Worm (Caenorhabditis elegans) whole organism, L4 larva: ENCODE measurements around the gene egl-1.

Source experiments
- F10B5.3 ChIP-seq: sonication (generic microtip); optimal IDR thresholded peaks from 2 replicates; lab custom pipeline; 2016; ENCODE audit warnings: mild to moderate bottlenecking, missing genetic modification characterization, missing compliant biosample characterization
- F26F4.8 ChIP-seq: fragments of 200-800 bp; sonication (Bioruptor generic); conservative IDR thresholded peaks from 2 replicates; pipeline ENCODE4 v1.3.6; 2022; ENCODE audit warnings: missing genetic modification characterization, missing compliant biosample characterization
- F37D6.2 ChIP-seq: sonication (generic microtip); optimal IDR thresholded peaks from 2 replicates; lab custom pipeline; 2016; ENCODE audit warnings: mild to moderate bottlenecking, missing genetic modification characterization, missing compliant biosample characterization
- F49E8.2 ChIP-seq: sonication (generic microtip); optimal IDR thresholded peaks from 2 replicates; lab custom pipeline; 2016; ENCODE audit warnings: missing compliant biosample characterization, mild to moderate bottlenecking, missing genetic modification characterization, borderline replicate concordance
- T20F7.1 ChIP-seq: fragments of 200-800 bp; sonication (Bioruptor generic); optimal IDR thresholded peaks from 2 replicates; lab custom pipeline; 2018; ENCODE audit warnings: mild to moderate bottlenecking, missing genetic modification characterization, missing compliant biosample characterization
- T26A8.4 ChIP-seq: fragments of 200-800 bp; sonication (Bioruptor generic); IDR thresholded peaks from 2 replicates; pipeline ENCODE4 v1.3.6; 2022; ENCODE audit warnings: missing genetic modification characterization, missing compliant biosample characterization
- Y105C5A.15 ChIP-seq: fragments of 200-800 bp; sonication (Bioruptor generic); IDR thresholded peaks from 2 replicates; pipeline ENCODE4 v1.3.6; 2022; ENCODE audit warnings: missing genetic modification characterization, missing compliant biosample characterization
- Y48G9A.11 ChIP-seq: fragments of 200-800 bp; sonication (Bioruptor generic); IDR thresholded peaks from 2 replicates; pipeline ENCODE4 v1.3.6; 2022; ENCODE audit warnings: missing genetic modification reagents, missing genetic modification characterization, missing compliant biosample characterization
- Y75B8A.6 ChIP-seq: fragments of 200-800 bp; sonication (Bioruptor generic); IDR thresholded peaks from 2 replicates; pipeline ENCODE4 v1.3.6; 2022; ENCODE audit warnings: missing genetic modification reagents, missing genetic modification characterization, missing compliant biosample characterization
- ZK337.2 ChIP-seq: fragments of 200-800 bp; sonication (Bioruptor generic); IDR thresholded peaks from 2 replicates; pipeline ENCODE4 v1.3.6; 2022; ENCODE audit warnings: missing genetic modification reagents, missing genetic modification characterization, missing compliant biosample characterization
- aly-2 ChIP-seq: sonication (generic microtip); optimal IDR thresholded peaks from 2 replicates; lab custom pipeline; 2018; ENCODE audit warnings: missing biosample characterization, missing genetic modification characterization
- arid-1 ChIP-seq: fragments of 200-800 bp; sonication (Bioruptor generic); conservative IDR thresholded peaks from 2 replicates; pipeline ENCODE4 v1.3.6; 2022; ENCODE audit warnings: missing genetic modification reagents, missing genetic modification characterization, missing compliant biosample characterization
- ceh-28 ChIP-seq: fragments of 150-350 bp; optimal IDR thresholded peaks from 2 replicates; lab custom pipeline; 2014; ENCODE audit warnings: missing biosample characterization, missing genetic modification reagents, missing genetic modification characterization
- ceh-44 ChIP-seq: fragments of 200-800 bp; sonication (Bioruptor generic); IDR thresholded peaks from 2 replicates; pipeline ENCODE4 v1.3.6; 2022; ENCODE audit warnings: missing genetic modification reagents, missing genetic modification characterization, missing compliant biosample characterization
- ceh-82 ChIP-seq: sonication (generic microtip); optimal IDR thresholded peaks from 2 replicates; lab custom pipeline; 2017; ENCODE audit warnings: missing biosample characterization, missing genetic modification characterization
- cey-2 ChIP-seq: sonication (generic microtip); optimal IDR thresholded peaks from 3 replicates; lab custom pipeline; 2017; ENCODE audit warnings: missing genetic modification characterization, mild to moderate bottlenecking, missing compliant biosample characterization, antibody characterized with exemption, borderline replicate concordance; ENCODE audit not compliant: insufficient read depth
- daf-19 ChIP-seq: fragments of 200-800 bp; sonication (Bioruptor generic); conservative IDR thresholded peaks from 2 replicates; pipeline ENCODE4 v1.3.6; 2022; ENCODE audit warnings: missing genetic modification characterization, missing compliant biosample characterization
- dmd-6 ChIP-seq: fragments of 200-800 bp; sonication (Bioruptor generic); IDR thresholded peaks from 2 replicates; pipeline ENCODE4 v1.3.6; 2022; ENCODE audit warnings: missing genetic modification reagents, missing genetic modification characterization, missing compliant biosample characterization
- egl-43 ChIP-seq: fragments of 200-800 bp; sonication (Bioruptor generic); IDR thresholded peaks from 2 replicates; pipeline ENCODE4 v1.3.6; 2022; ENCODE audit warnings: missing genetic modification reagents, missing genetic modification characterization, missing compliant biosample characterization
- hlh-11 ChIP-seq: fragments of 200-800 bp; sonication (Bioruptor generic); optimal IDR thresholded peaks from 2 replicates; lab custom pipeline; 2018; ENCODE audit warnings: mild to moderate bottlenecking, missing genetic modification characterization, missing compliant biosample characterization
- hlh-30 ChIP-seq: sonication (generic microtip); optimal IDR thresholded peaks from 2 replicates; lab custom pipeline; 2017; ENCODE audit warnings: antibody characterized with exemption, mild to moderate bottlenecking, missing genetic modification characterization, missing compliant biosample characterization; ENCODE audit not compliant: insufficient read depth
- hmg-1.1 ChIP-seq: fragments of 200-800 bp; sonication (Bioruptor generic); IDR thresholded peaks from 2 replicates; pipeline ENCODE4 v1.3.6; 2022; ENCODE audit warnings: missing genetic modification reagents, missing genetic modification characterization, missing compliant biosample characterization
- lim-7 ChIP-seq: fragments of 200-800 bp; sonication (Bioruptor generic); IDR thresholded peaks from 2 replicates; pipeline ENCODE4 v1.3.6; 2022; ENCODE audit warnings: missing genetic modification characterization, missing compliant biosample characterization
- lir-3 ChIP-seq: sonication (generic microtip); optimal IDR thresholded peaks from 2 replicates; lab custom pipeline; 2016; ENCODE audit warnings: mild to moderate bottlenecking, missing genetic modification characterization, missing compliant biosample characterization
- lsy-2 ChIP-seq, 2 experiments: fragments of 150-350 bp in 1 of 2; sonication (generic microtip) in 1 of 2; optimal IDR thresholded peaks; 2 replicates each; lab custom pipeline; 2014 to 2017; ENCODE audit warnings: missing biosample characterization in 2 of 2, missing genetic modification characterization in 2 of 2
- mdt-29 ChIP-seq: fragments of 200-800 bp; sonication (Bioruptor generic); IDR thresholded peaks from 2 replicates; pipeline ENCODE4 v1.3.6; 2022; ENCODE audit warnings: missing genetic modification reagents, missing genetic modification characterization, missing compliant biosample characterization
- mep-1 ChIP-seq: fragments of 150-350 bp; sonication (generic microtip); optimal IDR thresholded peaks from 3 replicates; lab custom pipeline; 2014; ENCODE audit warnings: missing biosample characterization, missing genetic modification characterization
- mes-2 ChIP-seq: sonication (generic microtip); optimal IDR thresholded peaks from 2 replicates; lab custom pipeline; 2016; ENCODE audit warnings: missing genotype, mild to moderate bottlenecking, missing genetic modification characterization, missing compliant biosample characterization; ENCODE audit not compliant: poor library complexity, severe bottlenecking
- mxl-3 ChIP-seq: fragments of 200-800 bp; sonication (Bioruptor generic); optimal IDR thresholded peaks from 2 replicates; lab custom pipeline; 2018; ENCODE audit warnings: mild to moderate bottlenecking, missing genetic modification characterization, missing compliant biosample characterization
- nhr-10 ChIP-seq: fragments of 150-350 bp; optimal IDR thresholded peaks from 2 replicates; lab custom pipeline; 2014; ENCODE audit warnings: missing biosample characterization, missing genetic modification characterization
- nhr-25 ChIP-seq: sonication (generic microtip); optimal IDR thresholded peaks from 2 replicates; lab custom pipeline; 2017; ENCODE audit warnings: missing genetic modification characterization, mild to moderate bottlenecking, missing compliant biosample characterization, antibody characterized with exemption, moderate library complexity, borderline replicate concordance; ENCODE audit not compliant: insufficient read depth
- nhr-42 ChIP-seq: fragments of 200-800 bp; sonication (Bioruptor generic); IDR thresholded peaks from 2 replicates; pipeline ENCODE4 v1.3.6; 2022; ENCODE audit warnings: missing genetic modification characterization, missing compliant biosample characterization
- nhr-48 ChIP-seq: sonication (generic microtip); optimal IDR thresholded peaks from 2 replicates; lab custom pipeline; 2016; ENCODE audit warnings: mild to moderate bottlenecking, missing genetic modification characterization, missing compliant biosample characterization
- nhr-77 ChIP-seq: fragments of 150-350 bp; optimal IDR thresholded peaks from 2 replicates; lab custom pipeline; 2014; ENCODE audit warnings: missing biosample characterization, missing genetic modification characterization
- rbr-2 ChIP-seq: sonication (generic microtip); optimal IDR thresholded peaks from 2 replicates; lab custom pipeline; 2016; ENCODE audit warnings: missing genotype, missing genetic modification characterization, missing compliant biosample characterization
- saeg-2 ChIP-seq: fragments of 200-800 bp; sonication (Bioruptor generic); IDR thresholded peaks from 2 replicates; pipeline ENCODE4 v1.3.6; 2022; ENCODE audit warnings: missing genetic modification reagents, missing genetic modification characterization, missing compliant biosample characterization
- spr-1 ChIP-seq: sonication (generic microtip); optimal IDR thresholded peaks from 2 replicates; lab custom pipeline; 2016; ENCODE audit warnings: mild to moderate bottlenecking, missing genetic modification characterization, missing compliant biosample characterization
- spr-3 ChIP-seq: fragments of 200-800 bp; sonication (Bioruptor generic); optimal IDR thresholded peaks from 2 replicates; lab custom pipeline; 2018; ENCODE audit warnings: mild to moderate bottlenecking, missing genetic modification characterization, missing compliant biosample characterization
- tag-97 ChIP-seq: fragments of 200-800 bp; sonication (Bioruptor generic); IDR thresholded peaks from 2 replicates; pipeline ENCODE4 v1.3.6; 2022; ENCODE audit warnings: missing genetic modification characterization, missing compliant biosample characterization
- tra-1 ChIP-seq: fragments of 200-800 bp; sonication (Bioruptor generic); IDR thresholded peaks from 2 replicates; pipeline ENCODE4 v1.3.6; 2022; ENCODE audit warnings: missing genetic modification reagents, missing genetic modification characterization, missing compliant biosample characterization
- unc-130 ChIP-seq: sonication (generic microtip); optimal IDR thresholded peaks from 2 replicates; lab custom pipeline; 2016; ENCODE audit warnings: missing genetic modification reagents, missing genetic modification characterization, missing compliant biosample characterization
- unc-62 ChIP-seq, 3 experiments: fragments of 150-350 bp in 1 of 3; sonication (generic microtip); optimal IDR thresholded peaks in 2 of 3; peaks in 1 of 3; 1 replicate in 1 of 3; 2 replicates in 2 of 3; lab custom pipeline; 2014 to 2017; ENCODE audit warnings: missing biosample characterization in 3 of 3, missing genetic modification characterization in 3 of 3, missing genetic modification reagents in 3 of 3, missing genotype in 1 of 3
- vab-7 ChIP-seq: fragments of 200-800 bp; sonication (Bioruptor generic); IDR thresholded peaks from 2 replicates; pipeline ENCODE4 v1.3.6; 2022; ENCODE audit warnings: missing genetic modification reagents, missing genetic modification characterization, missing compliant biosample characterization
- zfp-2 ChIP-seq: sonication (generic microtip); optimal IDR thresholded peaks from 2 replicates; lab custom pipeline; 2016; ENCODE audit warnings: mild to moderate bottlenecking, missing genetic modification characterization, missing compliant biosample characterization
- zip-11 ChIP-seq: fragments of 200-800 bp; sonication (Bioruptor generic); IDR thresholded peaks from 2 replicates; pipeline ENCODE4 v1.3.6; 2022; ENCODE audit warnings: missing genetic modification characterization, missing compliant biosample characterization

Gene egl-1

ce11 chrV:14468931-14469330, 36.8 kb upstream of the egl-1 start, which contains the start of gene clec-57:
Gene clec-57, plus strand, starts transcription at chrV:14469231.
- TF ChIP-seq ceh-28 (tag; lab: Kevin White, UChicago) (no peak), mes-2 (tag; lab: Kevin White, UChicago) (no peak), F37D6.2 (tag; lab: Kevin White, UChicago) (no peak), unc-62 (GFP tag; optimal IDR thresholded peaks at IDR 0.05 in 1 of 2; lab: Kevin White, UChicago) (peak in 1 of 2 experiments; percentile 88), unc-62 (tag; optimal IDR thresholded peaks at IDR 0.05; lab: Kevin White, UChicago) (no peak), spr-3 (GFP tag; lab: Kevin White, UChicago) (no peak), cey-2 (tag; lab: Kevin White, UChicago) (no peak), aly-2 (no peak), nhr-10 (no peak)

ce11 chrV:14468196-14468874, 36.2 kb upstream of the egl-1 start, which contains the start of gene srz-97:
Gene srz-97, minus strand, starts transcription at chrV:14468246.
- TF ChIP-seq ceh-28 (tag; lab: Kevin White, UChicago) (no peak), F26F4.8 (GFP tag; lab: Robert Waterston, UW) (no peak), unc-130 (peak; percentile 58), nhr-77 (no peak), egl-43 (GFP tag; lab: Robert Waterston, UW) (peak; percentile 77), F49E8.2 (tag; lab: Kevin White, UChicago) (peak; percentile 65), lir-3 (tag; lab: Kevin White, UChicago) (no peak), hlh-30 (tag; lab: Kevin White, UChicago) (peak; percentile 25), T20F7.1 (no peak), T26A8.4 (peak; percentile 86), tag-97 (GFP tag; lab: Robert Waterston, UW) (no peak), Y75B8A.6 (GFP tag; lab: Robert Waterston, UW) (no peak), mep-1 (tag; lab: Kevin White, UChicago) (no peak), mdt-29 (GFP tag; lab: Robert Waterston, UW) (no peak), daf-19 (GFP tag; lab: Robert Waterston, UW) (0 out of 2 replicates have a peak, but pooled peaks have one; percentile 29), Y105C5A.15 (GFP tag; lab: Robert Waterston, UW) (0 out of 2 replicates have a peak, but pooled peaks have one; percentile 30), Y48G9A.11 (no peak), ZK337.2 (GFP tag; lab: Robert Waterston, UW) (0 out of 2 replicates have a peak, but pooled peaks have one; percentile 17), nhr-48 (peak; percentile 56), tra-1 (peak; percentile 40), vab-7 (no peak), zip-11 (GFP tag; lab: Robert Waterston, UW) (no peak), lsy-2 (tag; optimal IDR thresholded peaks at IDR 0.05; lab: Kevin White, UChicago) (no peak), mes-2 (tag; lab: Kevin White, UChicago) (peak; percentile 75), rbr-2 (tag; lab: Kevin White, UChicago) (peak; percentile 35), hmg-1.1 (GFP tag; lab: Robert Waterston, UW) (peak; percentile 61; the same call in 1 of the 2 replicates), nhr-42 (GFP tag; lab: Robert Waterston, UW) (peak; percentile 63; the same call in 1 of the 2 replicates), saeg-2 (no peak), lim-7 (GFP tag; lab: Robert Waterston, UW) (no peak), arid-1 (0 out of 2 replicates have a peak, but pooled peaks have one; percentile 26), dmd-6 (GFP tag; lab: Robert Waterston, UW) (peak; percentile 37), hlh-11 (tag; lab: Kevin White, UChicago) (peak; percentile 77), zfp-2 (tag; lab: Kevin White, UChicago) (no peak), ceh-82 (tag; lab: Kevin White, UChicago) (no peak), aly-2 (no peak), F10B5.3 (peak; percentile 37), nhr-25 (tag; lab: Kevin White, UChicago) (peak; percentile 21), ceh-44 (GFP tag; lab: Robert Waterston, UW) (0 out of 2 replicates have a peak, but pooled peaks have one; percentile 58), spr-1 (tag; lab: Kevin White, UChicago) (peak; percentile 42), mxl-3 (peak; percentile 7)
